Fruit fly (Drosophila melanogaster) whole organism, wandering third instar larva: ENCODE results near the gene Cda5.

Experiments used
- Abd-B ChIP-seq: fragments of >200 bp; optimal IDR thresholded peaks from 2 replicates; lab custom pipeline; 2017; ENCODE audit warnings: missing biosample characterization, missing genetic modification characterization
- GATAd ChIP-seq: sonication (Bioruptor generic); optimal IDR thresholded peaks from 2 replicates; lab custom pipeline; 2016; ENCODE audit warnings: missing biosample characterization, missing genetic modification characterization
- Myc ChIP-seq: fragments of >200 bp; optimal IDR thresholded peaks from 2 replicates; lab custom pipeline; 2017
- N ChIP-seq: fragments of >200 bp; optimal IDR thresholded peaks from 2 replicates; lab custom pipeline; 2018; ENCODE audit warnings: missing biosample characterization, missing external identifiers, missing genetic modification characterization
- Sp1 ChIP-seq: fragments of 200-800 bp; sonication (Bioruptor generic); optimal IDR thresholded peaks from 3 replicates; lab custom pipeline; 2019; ENCODE audit warnings: missing biosample characterization, mild to moderate bottlenecking, missing genetic modification characterization, moderate library complexity
- Vsx2 ChIP-seq: fragments of 200-300, 225-300 bp; sonication (Bioruptor generic); optimal IDR thresholded peaks from 2 replicates; lab custom pipeline; 2018; ENCODE audit warnings: missing biosample characterization, missing genetic modification characterization; ENCODE audit not compliant: partially characterized antibody
- br ChIP-seq: fragments of 200-800 bp; sonication (Bioruptor generic); optimal IDR thresholded peaks from 2 replicates; lab custom pipeline; 2016; ENCODE audit warnings: missing biosample characterization, missing genetic modification characterization
- dl ChIP-seq, 2 experiments: fragments of 175-275, 200-275 bp in 1 of 2; fragments of 200-275 bp in 1 of 2; sonication (Bioruptor generic); optimal IDR thresholded peaks; lab custom pipeline; 2018; ENCODE audit warnings: mild to moderate bottlenecking in 2 of 2, missing biosample characterization in 2 of 2, missing genetic modification characterization in 2 of 2, moderate library complexity in 2 of 2; ENCODE audit not compliant: partially characterized antibody in 2 of 2, insufficient read depth in 1 of 2
- foxo ChIP-seq, 2 experiments: fragments of 200-800 bp; sonication (Bioruptor generic); optimal IDR thresholded peaks; 2 replicates in 1 of 2; 3 replicates in 1 of 2; lab custom pipeline; 2016 to 2017; ENCODE audit warnings: missing biosample characterization in 2 of 2, missing genetic modification characterization in 2 of 2
- pan ChIP-seq: fragments of >200 bp; optimal IDR thresholded peaks from 2 replicates; lab custom pipeline; 2017
- psq ChIP-seq: fragments of 200-800 bp; sonication (Bioruptor generic); optimal IDR thresholded peaks from 3 replicates; lab custom pipeline; 2017; ENCODE audit warnings: missing biosample characterization, mild to moderate bottlenecking, missing genetic modification characterization, moderate library complexity
- sage ChIP-seq: fragments of 200-800 bp; sonication (Bioruptor generic); optimal IDR thresholded peaks from 2 replicates; lab custom pipeline; 2016; ENCODE audit warnings: missing biosample characterization, mild to moderate bottlenecking, missing genetic modification characterization
- usp ChIP-seq: fragments of >200 bp; optimal IDR thresholded peaks from 2 replicates; lab custom pipeline; 2017; ENCODE audit warnings: missing biosample characterization, missing genetic modification characterization
- woc ChIP-seq: sonication (Bioruptor generic); optimal IDR thresholded peaks from 2 replicates; lab custom pipeline; 2016; ENCODE audit warnings: missing biosample characterization, mild to moderate bottlenecking, missing genetic modification characterization

dm6 chr2L:109098-109799 lies 44.0 kb upstream of the Cda5 start:
- no peak for TF ChIP-seq GATAd (GFP tag; lab: Kevin White, UChicago)
- no peak for TF ChIP-seq usp
- TF ChIP-seq Abd-B (GFP tag; lab: Kevin White, UChicago) = no peak
- TF ChIP-seq N = no peak
- no peak for TF ChIP-seq psq (GFP tag; lab: Kevin White, UChicago)
- no peak for TF ChIP-seq Myc
- no peak for TF ChIP-seq Vsx2
- no peak for TF ChIP-seq Sp1 (GFP tag; lab: Kevin White, UChicago)
- TF ChIP-seq dl (GFP tag; optimal IDR thresholded peaks at IDR 0.05; lab: Kevin White, UChicago; ENCODE audit: insufficient read depth in 1 of 2, partially characterized antibody in 2 of 2) = peak in 1 of 2 experiments; percentile 44
- TF ChIP-seq sage (GFP tag; lab: Kevin White, UChicago) = no peak
- no peak for TF ChIP-seq br (GFP tag; lab: Kevin White, UChicago)
- TF ChIP-seq foxo (GFP tag; optimal IDR thresholded peaks at IDR 0.05; lab: Kevin White, UChicago) = no peak
- TF ChIP-seq woc (GFP tag; lab: Kevin White, UChicago) = no peak
- TF ChIP-seq pan (lab: Kevin White, UChicago) = no peak
